Worm (Caenorhabditis elegans) whole organism, midembryonic: ENCODE data around the gene clec-7.

Experiments used
- T22C8.4 ChIP-seq: fragments of 200-800 bp; sonication (Bioruptor generic); IDR thresholded peaks from 2 replicates; pipeline ENCODE4 v1.3.6; 2022; ENCODE audit warnings: missing genetic modification characterization, missing compliant biosample characterization
- flt-1 ChIP-seq: fragments of 200-800 bp; sonication (Bioruptor generic); IDR thresholded peaks from 2 replicates; pipeline ENCODE4 v1.3.6; 2022; ENCODE audit warnings: missing genetic modification characterization, missing compliant biosample characterization
- med-1 ChIP-seq: sonication (generic microtip); optimal IDR thresholded peaks from 2 replicates; lab custom pipeline; 2017; ENCODE audit warnings: missing genetic modification characterization, mild to moderate bottlenecking, missing compliant biosample characterization, antibody characterized with exemption, missing genetic modification reagents; ENCODE audit not compliant: insufficient read depth
- ref-1 ChIP-seq: fragments of 200-800 bp; sonication (Bioruptor generic); conservative IDR thresholded peaks from 2 replicates; pipeline ENCODE4 v1.3.6; 2022; ENCODE audit warnings: missing genetic modification reagents, missing genetic modification characterization, missing compliant biosample characterization
- ztf-23 ChIP-seq: fragments of 200-800 bp; sonication (Bioruptor generic); IDR thresholded peaks from 2 replicates; pipeline ENCODE4 v1.3.6; 2022; ENCODE audit warnings: missing genetic modification reagents, missing genetic modification characterization, missing compliant biosample characterization
- ztf-29 ChIP-seq: fragments of 200-800 bp; sonication (Bioruptor generic); IDR thresholded peaks from 2 replicates; pipeline ENCODE4 v1.3.6; 2022; ENCODE audit warnings: missing genetic modification reagents, missing genetic modification characterization, missing compliant biosample characterization

- TF ChIP-seq ztf-29 (GFP tag; lab: Robert Waterston, UW) = no peak
- TF ChIP-seq ztf-23 (GFP tag; lab: Robert Waterston, UW) = no peak
- no peak for TF ChIP-seq T22C8.4
- TF ChIP-seq ref-1 = no peak
- no peak for TF ChIP-seq med-1 (GFP tag; lab: Kevin White, UChicago)
- TF ChIP-seq flt-1 (GFP tag; lab: Robert Waterston, UW) = no peak
Observed at ce11 chrV:7349541-7349940, 21.3 kb downstream of the clec-7 start, which contains the start of gene nhr-149.
